Worm (Caenorhabditis elegans): ENCODE results near the gene C52B9.10.

The C52B9.10 gene

ce11 chrX:4283989-4284388 lies 10.3 kb downstream of the C52B9.10 start, which contains the start of gene ets-10:
Gene ets-10 (plus strand): TSS chrX:4284189.
- TF ChIP-seq bed-3 (GFP tag; optimal IDR thresholded peaks at IDR 0.05) = no peak
- no peak for TF ChIP-seq ceh-39 (tag; optimal IDR thresholded peaks at IDR 0.05)
- no peak for TF ChIP-seq flh-1 (GFP tag; optimal IDR thresholded peaks at IDR 0.05)
- no peak for TF ChIP-seq pha-4 (tag; optimal IDR thresholded peaks at IDR 0.05)
- TF ChIP-seq nhr-12 (tag; optimal IDR thresholded peaks at IDR 0.05) = no peak
- TF ChIP-seq nhr-28 (tag; optimal IDR thresholded peaks at IDR 0.05) = no peak
- no peak for TF ChIP-seq unc-120 (tag; optimal IDR thresholded peaks at IDR 0.05; ENCODE audit: poor library complexity, severe bottlenecking)
- TF ChIP-seq unc-62 (GFP tag; optimal IDR thresholded peaks at IDR 0.05) = no peak

- TF ChIP-seq sptf-1 (tag; optimal IDR thresholded peaks at IDR 0.05) (no peak), unc-39 (tag; optimal IDR thresholded peaks at IDR 0.05) (no peak), sem-2 (GFP tag; optimal IDR thresholded peaks at IDR 0.05) (no peak), ceh-83 (GFP tag; optimal IDR thresholded peaks at IDR 0.05) (no peak), lin-32 (GFP tag; optimal IDR thresholded peaks at IDR 0.05) (no peak), nhr-12 (tag; optimal IDR thresholded peaks at IDR 0.05) (no peak), unc-120 (tag; optimal IDR thresholded peaks at IDR 0.05; ENCODE audit: poor library complexity, severe bottlenecking) (no peak)
Measured at ce11 chrX:4284470-4284869, 10.8 kb downstream of the C52B9.10 start.

ce11 chrX:4285669-4286174 lies 12.0 kb downstream of the C52B9.10 start, which contains the start of gene cka-2:
Gene cka-2 (plus strand): TSS chrX:4286124.
- TF ChIP-seq mab-5 (tag; optimal IDR thresholded peaks at IDR 0.05) (no peak), hlh-1 (tag; optimal IDR thresholded peaks at IDR 0.05) (no peak), snpc-4 (tag; optimal IDR thresholded peaks at IDR 0.05) (no peak), ces-1 (GFP tag; optimal IDR thresholded peaks at IDR 0.05) (peak; percentile 34), sptf-1 (tag; optimal IDR thresholded peaks at IDR 0.05) (no peak), lin-13 (tag; optimal IDR thresholded peaks at IDR 0.05) (no peak), unc-62 (GFP tag; optimal IDR thresholded peaks at IDR 0.05) (no peak), unc-39 (tag; optimal IDR thresholded peaks at IDR 0.05) (no peak)

ce11 chrX:4289805-4290204 lies 16.1 kb downstream of the C52B9.10 start:
- TF ChIP-seq lin-13 (tag; optimal IDR thresholded peaks at IDR 0.05) = no peak
- no peak for TF ChIP-seq lsy-2 (tag; optimal IDR thresholded peaks at IDR 0.05)
- no peak for TF ChIP-seq ceh-83 (GFP tag; optimal IDR thresholded peaks at IDR 0.05)
- no peak for TF ChIP-seq hlh-1 (tag; optimal IDR thresholded peaks at IDR 0.05)
- no peak for TF ChIP-seq snpc-4 (tag; optimal IDR thresholded peaks at IDR 0.05)
- no peak for TF ChIP-seq ztf-11 (tag; optimal IDR thresholded peaks at IDR 0.05)
- TF ChIP-seq flh-1 (GFP tag; optimal IDR thresholded peaks at IDR 0.05) = no peak
- TF ChIP-seq zip-8 (tag; optimal IDR thresholded peaks at IDR 0.05) = no peak
- no peak for TF ChIP-seq elt-3 (tag; optimal IDR thresholded peaks at IDR 0.05)
- no peak for TF ChIP-seq ces-1 (GFP tag; optimal IDR thresholded peaks at IDR 0.05)
- no peak for TF ChIP-seq bed-3 (GFP tag; optimal IDR thresholded peaks at IDR 0.05)
- TF ChIP-seq sem-2 (GFP tag; optimal IDR thresholded peaks at IDR 0.05) = no peak
- no peak for TF ChIP-seq lin-32 (GFP tag; optimal IDR thresholded peaks at IDR 0.05)
- TF ChIP-seq nhr-237 (tag; optimal IDR thresholded peaks at IDR 0.05) = no peak
- TF ChIP-seq blmp-1 (tag; optimal IDR thresholded peaks at IDR 0.05) = no peak
- TF ChIP-seq drap-1 (GFP tag; optimal IDR thresholded peaks at IDR 0.05) = no peak
- TF ChIP-seq ceh-43 (GFP tag; optimal IDR thresholded peaks at IDR 0.05) = no peak
- no peak for TF ChIP-seq cnd-1 (tag; optimal IDR thresholded peaks at IDR 0.05)

- TF ChIP-seq lsy-2 (tag; optimal IDR thresholded peaks at IDR 0.05) = no peak
- no peak for TF ChIP-seq elt-3 (tag; optimal IDR thresholded peaks at IDR 0.05)
- TF ChIP-seq ceh-83 (GFP tag; optimal IDR thresholded peaks at IDR 0.05) = peak; percentile 37
- peak; percentile 63 for TF ChIP-seq hlh-1 (tag; optimal IDR thresholded peaks at IDR 0.05)
Measured at ce11 chrX:4294957-4295356, 21.2 kb downstream of the C52B9.10 start.

- TF ChIP-seq nhr-76 (tag; optimal IDR thresholded peaks at IDR 0.05) = no peak
- TF ChIP-seq cnd-1 (tag; optimal IDR thresholded peaks at IDR 0.05) = no peak
- TF ChIP-seq snpc-4 (tag; optimal IDR thresholded peaks at IDR 0.05) = no peak
- TF ChIP-seq zip-8 (tag; optimal IDR thresholded peaks at IDR 0.05) = no peak
- no peak for TF ChIP-seq sptf-1 (tag; optimal IDR thresholded peaks at IDR 0.05)
- TF ChIP-seq nhr-12 (tag; optimal IDR thresholded peaks at IDR 0.05) = no peak
- TF ChIP-seq ces-1 (GFP tag; optimal IDR thresholded peaks at IDR 0.05) = no peak
- TF ChIP-seq elt-1 (tag; optimal IDR thresholded peaks at IDR 0.05; ENCODE audit: borderline replicate concordance, insufficient read depth) = no peak
- no peak for TF ChIP-seq pha-4 (tag; optimal IDR thresholded peaks at IDR 0.05)
- TF ChIP-seq drap-1 (GFP tag; optimal IDR thresholded peaks at IDR 0.05) = no peak
- TF ChIP-seq mab-5 (tag; optimal IDR thresholded peaks at IDR 0.05) = no peak
- no peak for TF ChIP-seq nhr-2 (tag; optimal IDR thresholded peaks at IDR 0.05)
- no peak for TF ChIP-seq ceh-83 (GFP tag; optimal IDR thresholded peaks at IDR 0.05)
- TF ChIP-seq bed-3 (GFP tag; optimal IDR thresholded peaks at IDR 0.05) = no peak
- no peak for TF ChIP-seq ztf-11 (tag; optimal IDR thresholded peaks at IDR 0.05)
- no peak for TF ChIP-seq lin-32 (GFP tag; optimal IDR thresholded peaks at IDR 0.05)
- TF ChIP-seq mep-1 (tag; optimal IDR thresholded peaks at IDR 0.05) = no peak
- TF ChIP-seq ceh-39 (tag; optimal IDR thresholded peaks at IDR 0.05) = no peak
- TF ChIP-seq nhr-28 (tag; optimal IDR thresholded peaks at IDR 0.05) = no peak
Measured at ce11 chrX:4295917-4296316, 22.2 kb downstream of the C52B9.10 start.

All from whole organism, mixed stage, embryonic.